Worm (Caenorhabditis elegans) whole organism, late embryonic: ENCODE measurements around the gene slc-36.5.

Experiments
- F13H6.1 ChIP-seq: sonication (generic microtip); optimal IDR thresholded peaks from 2 replicates; lab custom pipeline; 2016; ENCODE audit warnings: missing genetic modification characterization, missing compliant biosample characterization
- ama-1 ChIP-seq: fragments of 150-350 bp; optimal IDR thresholded peaks from 2 replicates; lab custom pipeline; 2014
- ceh-45 ChIP-seq: fragments of 200-800 bp; sonication (Bioruptor generic); IDR thresholded peaks from 2 replicates; pipeline ENCODE4 v1.3.6; 2022; ENCODE audit warnings: missing genetic modification reagents, missing genetic modification characterization, missing compliant biosample characterization
- ceh-9 ChIP-seq: sonication (generic microtip); optimal IDR thresholded peaks from 2 replicates; lab custom pipeline; 2016; ENCODE audit warnings: mild to moderate bottlenecking, missing genetic modification characterization, inconsistent platforms, missing compliant biosample characterization
- dmd-4 ChIP-seq: sonication (generic microtip); optimal IDR thresholded peaks from 2 replicates; lab custom pipeline; 2016; ENCODE audit warnings: borderline replicate concordance, missing genetic modification characterization, missing compliant biosample characterization
- elt-4 ChIP-seq: sonication (generic microtip); optimal IDR thresholded peaks from 2 replicates; lab custom pipeline; 2016; ENCODE audit warnings: missing genetic modification characterization, missing compliant biosample characterization
- nhr-11 ChIP-seq: fragments of 150-350 bp; optimal IDR thresholded peaks from 2 replicates; lab custom pipeline; 2014; ENCODE audit warnings: missing biosample characterization, missing genetic modification characterization
- odd-2 ChIP-seq: sonication (generic microtip); optimal IDR thresholded peaks from 2 replicates; lab custom pipeline; 2017; ENCODE audit warnings: antibody characterized with exemption, mild to moderate bottlenecking, missing genetic modification characterization, missing compliant biosample characterization
- pqm-1 ChIP-seq: sonication (generic microtip); optimal IDR thresholded peaks from 2 replicates; lab custom pipeline; 2016; ENCODE audit warnings: missing genetic modification characterization, missing compliant biosample characterization
- unc-55 ChIP-seq: sonication (generic microtip); optimal IDR thresholded peaks from 2 replicates; lab custom pipeline; 2017; ENCODE audit warnings: missing biosample characterization, missing genetic modification reagents, missing genetic modification characterization

DNA sequence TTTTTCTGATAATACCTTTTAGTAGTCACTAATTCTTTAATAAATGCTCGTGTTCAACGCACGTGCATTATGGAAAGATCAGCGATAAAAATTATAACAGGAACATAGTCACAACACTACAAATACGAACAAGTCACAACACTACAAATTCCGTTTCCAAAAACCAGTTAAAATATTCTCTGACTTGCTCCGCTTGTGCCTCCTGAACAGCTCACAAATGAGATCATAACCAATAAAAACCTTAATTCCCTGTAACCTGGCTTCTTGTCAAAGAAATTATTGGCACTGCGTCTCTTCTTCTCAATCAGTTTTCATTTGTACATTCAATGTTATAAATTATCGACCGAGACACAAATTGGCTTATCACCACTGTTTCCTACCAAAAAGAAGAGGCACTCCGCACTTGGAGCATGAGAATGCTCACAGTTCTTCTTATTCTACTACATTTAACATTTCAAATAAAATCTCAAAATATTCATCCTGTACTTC is 42.5 kb upstream of the slc-36.5 start, which contains the start of gene B0252.1:
- no peak for TF ChIP-seq unc-55 (GFP tag; lab: Kevin White, UChicago)
- TF ChIP-seq ama-1 (lab: Kevin White, UChicago) = no peak
- TF ChIP-seq elt-4 (tag; lab: Kevin White, UChicago) = no peak
- TF ChIP-seq ceh-9 = no peak
- no peak for TF ChIP-seq odd-2 (tag; lab: Kevin White, UChicago)
- TF ChIP-seq nhr-11 = no peak
- no peak for TF ChIP-seq dmd-4 (tag; lab: Kevin White, UChicago)
- TF ChIP-seq pqm-1 = no peak
- no peak for TF ChIP-seq ceh-45 (GFP tag; lab: Robert Waterston, UW)
- TF ChIP-seq F13H6.1 (tag; lab: Kevin White, UChicago) = no peak
